Worm (Caenorhabditis elegans): ENCODE results near the gene slr-2.

DNA sequence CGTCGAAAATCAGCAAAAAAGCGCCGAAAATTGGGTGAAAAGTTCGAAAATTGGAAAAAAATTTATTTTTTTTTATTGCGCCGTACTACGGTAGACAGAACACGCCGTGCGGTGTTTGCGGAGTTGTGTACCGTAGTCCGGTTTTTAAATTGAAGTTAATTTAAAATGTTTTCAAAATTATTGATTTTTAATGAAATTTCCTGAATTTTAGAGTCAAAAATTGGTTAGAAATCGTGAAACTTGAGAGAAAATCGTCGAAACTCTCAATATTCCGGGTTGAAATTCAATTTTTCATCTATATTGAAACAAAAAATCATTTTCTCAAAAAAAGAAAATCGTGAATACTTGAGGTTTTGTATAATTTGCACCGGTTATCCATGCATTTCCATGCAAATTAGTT lies 5.1 kb upstream of the slr-2 start, which contains the start of gene nova-1:
- TF ChIP-seq sea-1 (GFP tag; conservative IDR thresholded peaks at IDR 0.05), result no peak
- no peak for TF ChIP-seq hnd-1 (tag; optimal IDR thresholded peaks at IDR 0.05)
- TF ChIP-seq ceh-13 (GFP tag; optimal IDR thresholded peaks at IDR 0.05), result no peak
- TF ChIP-seq ama-1 (optimal IDR thresholded peaks at IDR 0.05), result no peak
- no peak for TF ChIP-seq scrt-1 (GFP tag; IDR thresholded peaks at IDR 0.05)
- no peak for TF ChIP-seq B0310.2 (tag; optimal IDR thresholded peaks at IDR 0.05)
- no peak for TF ChIP-seq tra-4 (tag; optimal IDR thresholded peaks at IDR 0.05)

Data from whole organism, early embryonic.